Worm (Caenorhabditis elegans) whole organism, L1 larva: ENCODE data around the gene sre-36.

Experiments used
- C16A3.4 ChIP-seq: fragments of 150-350 bp; optimal IDR thresholded peaks from 2 replicates; lab custom pipeline; 2014; ENCODE audit warnings: missing biosample characterization, missing genetic modification characterization
- Y116A8C.19 ChIP-seq: sonication (generic microtip); optimal IDR thresholded peaks from 2 replicates; lab custom pipeline; 2016; ENCODE audit warnings: missing compliant biosample characterization, missing genetic modification characterization, borderline replicate concordance
- aha-1 ChIP-seq: fragments of 150-350 bp; optimal IDR thresholded peaks from 2 replicates; lab custom pipeline; 2014; ENCODE audit warnings: missing biosample characterization, missing genetic modification characterization
- aly-2 ChIP-seq: fragments of 150-350 bp; optimal IDR thresholded peaks from 2 replicates; lab custom pipeline; 2014; ENCODE audit warnings: missing biosample characterization, missing genetic modification characterization
- ceh-63 ChIP-seq: fragments of 200-800 bp; sonication (Bioruptor generic); optimal IDR thresholded peaks from 2 replicates; lab custom pipeline; 2018; ENCODE audit warnings: mild to moderate bottlenecking, missing genetic modification characterization, missing compliant biosample characterization
- ceh-82 ChIP-seq, 3 experiments: fragments of 150-350 bp in 1 of 3; sonication (generic microtip) in 2 of 3; optimal IDR thresholded peaks; 2 replicates each; lab custom pipeline; 2014 to 2017; ENCODE audit warnings: missing biosample characterization in 3 of 3, missing genetic modification characterization in 3 of 3
- efl-1 ChIP-seq, 4 experiments: fragments of 150-350 bp; optimal IDR thresholded peaks in 3 of 4; peaks in 1 of 4; 1 replicate in 1 of 4; 2 replicates in 3 of 4; lab custom pipeline; 2014; ENCODE audit warnings: missing biosample characterization in 2 of 4, missing genetic modification characterization in 2 of 4, missing genetic modification reagents in 2 of 4
- egl-13 ChIP-seq: sonication (generic microtip); optimal IDR thresholded peaks from 2 replicates; lab custom pipeline; 2016; ENCODE audit warnings: missing genotype, missing genetic modification reagents, missing genetic modification characterization, missing compliant biosample characterization
- ets-5 ChIP-seq: fragments of 200-800 bp; sonication (Bioruptor generic); IDR thresholded peaks from 2 replicates; pipeline ENCODE4 v1.3.6; 2022; ENCODE audit warnings: missing genetic modification characterization, missing compliant biosample characterization
- fkh-4 ChIP-seq: sonication (generic microtip); optimal IDR thresholded peaks from 2 replicates; lab custom pipeline; 2016; ENCODE audit warnings: missing compliant biosample characterization, missing genetic modification characterization, borderline replicate concordance
- fkh-8 ChIP-seq: sonication (generic microtip); optimal IDR thresholded peaks from 2 replicates; lab custom pipeline; 2016; ENCODE audit warnings: mild to moderate bottlenecking, missing genetic modification characterization, missing compliant biosample characterization
- fos-1 ChIP-seq: fragments of 150-350 bp; optimal IDR thresholded peaks from 2 replicates; lab custom pipeline; 2014; ENCODE audit warnings: missing biosample characterization, missing genetic modification characterization
- hlh-17 ChIP-seq: fragments of 200-800 bp; sonication (Bioruptor generic); optimal IDR thresholded peaks from 2 replicates; lab custom pipeline; 2018; ENCODE audit warnings: missing genetic modification characterization, mild to moderate bottlenecking, missing compliant biosample characterization, moderate library complexity, borderline replicate concordance
- lin-13 ChIP-seq: fragments of 150-350 bp; optimal IDR thresholded peaks from 2 replicates; lab custom pipeline; 2014; ENCODE audit warnings: missing biosample characterization, missing genetic modification reagents, missing genetic modification characterization
- lin-14 ChIP-seq: fragments of 200-800 bp; sonication (Bioruptor generic); optimal IDR thresholded peaks from 2 replicates; lab custom pipeline; 2018; ENCODE audit warnings: mild to moderate bottlenecking, missing genetic modification characterization, moderate library complexity, missing compliant biosample characterization
- lin-15B ChIP-seq: fragments of 150-350 bp; sonication (generic microtip); optimal IDR thresholded peaks from 3 replicates; lab custom pipeline; 2014; ENCODE audit warnings: missing biosample characterization, missing genetic modification characterization
- lin-39 ChIP-seq: fragments of 150-350 bp; optimal IDR thresholded peaks from 2 replicates; lab custom pipeline; 2014; ENCODE audit warnings: missing biosample characterization, missing genetic modification reagents, missing genetic modification characterization
- mab-9 ChIP-seq: fragments of 200-800 bp; sonication (Bioruptor generic); IDR thresholded peaks from 2 replicates; pipeline ENCODE4 v1.3.6; 2022; ENCODE audit warnings: missing genetic modification reagents, missing genetic modification characterization, missing compliant biosample characterization
- nhr-19 ChIP-seq: fragments of 200-800 bp; sonication (Bioruptor generic); conservative IDR thresholded peaks from 2 replicates; pipeline ENCODE4 v1.3.6; 2022; ENCODE audit warnings: missing genetic modification characterization, missing compliant biosample characterization
- nhr-237 ChIP-seq: fragments of 150-350 bp; optimal IDR thresholded peaks from 2 replicates; lab custom pipeline; 2014; ENCODE audit warnings: missing biosample characterization, missing genetic modification characterization
- nhr-28 ChIP-seq: fragments of 150-350 bp; optimal IDR thresholded peaks from 2 replicates; lab custom pipeline; 2014; ENCODE audit warnings: missing biosample characterization, missing genetic modification characterization
- nhr-47 ChIP-seq: sonication (generic microtip); optimal IDR thresholded peaks from 2 replicates; lab custom pipeline; 2016; ENCODE audit warnings: mild to moderate bottlenecking, missing genetic modification characterization, moderate library complexity, missing compliant biosample characterization
- nhr-71 ChIP-seq: sonication (generic microtip); optimal IDR thresholded peaks from 2 replicates; lab custom pipeline; 2016; ENCODE audit warnings: mild to moderate bottlenecking, missing genetic modification characterization, moderate library complexity, missing compliant biosample characterization
- nhr-84 ChIP-seq: sonication (generic microtip); optimal IDR thresholded peaks from 2 replicates; lab custom pipeline; 2017; ENCODE audit warnings: missing biosample characterization, missing genetic modification characterization
- nhr-85 ChIP-seq: sonication (generic microtip); peaks from one replicate; lab custom pipeline; 2016; ENCODE audit warnings: missing genetic modification characterization, inconsistent platforms, missing compliant biosample characterization
- pag-3 ChIP-seq: sonication (generic microtip); optimal IDR thresholded peaks from 2 replicates; lab custom pipeline; 2017; ENCODE audit warnings: missing genetic modification characterization, mild to moderate bottlenecking, missing compliant biosample characterization, antibody characterized with exemption, borderline replicate concordance; ENCODE audit not compliant: insufficient read depth
- pax-3 ChIP-seq: fragments of 200-800 bp; sonication (Bioruptor generic); optimal IDR thresholded peaks from 2 replicates; lab custom pipeline; 2018; ENCODE audit warnings: mild to moderate bottlenecking, missing genetic modification characterization, moderate library complexity, missing compliant biosample characterization
- snpc-4 ChIP-seq: fragments of 150-350 bp; optimal IDR thresholded peaks from 2 replicates; lab custom pipeline; 2014; ENCODE audit warnings: missing biosample characterization, missing genetic modification characterization
- snu-23 ChIP-seq: sonication (generic microtip); optimal IDR thresholded peaks from 2 replicates; lab custom pipeline; 2016; ENCODE audit warnings: missing genetic modification characterization, missing compliant biosample characterization
- sptf-1 ChIP-seq: fragments of 150-350 bp; optimal IDR thresholded peaks from 2 replicates; lab custom pipeline; 2014; ENCODE audit warnings: missing biosample characterization, missing genetic modification characterization
- sup-37 ChIP-seq: fragments of 200-800 bp; sonication (Bioruptor generic); optimal IDR thresholded peaks from 2 replicates; lab custom pipeline; 2018; ENCODE audit warnings: mild to moderate bottlenecking, missing genetic modification characterization, missing compliant biosample characterization
- tbx-2 ChIP-seq: sonication (generic microtip); optimal IDR thresholded peaks from 2 replicates; lab custom pipeline; 2016; ENCODE audit warnings: missing genetic modification characterization, missing compliant biosample characterization
- unc-130 ChIP-seq: fragments of 150-350 bp; optimal IDR thresholded peaks from 2 replicates; lab custom pipeline; 2017; ENCODE audit warnings: missing biosample characterization, missing genetic modification characterization, inconsistent platforms
- unc-98 ChIP-seq: fragments of 200-800 bp; sonication (Bioruptor generic); IDR thresholded peaks from 2 replicates; pipeline ENCODE4 v1.3.6; 2022; ENCODE audit warnings: missing genetic modification characterization, missing compliant biosample characterization
- xbp-1 ChIP-seq: sonication (generic microtip); optimal IDR thresholded peaks from 2 replicates; lab custom pipeline; 2016; ENCODE audit warnings: missing genetic modification characterization, missing compliant biosample characterization
- zip-4 ChIP-seq: fragments of 200-800 bp; sonication (Bioruptor generic); optimal IDR thresholded peaks from 2 replicates; lab custom pipeline; 2018; ENCODE audit warnings: mild to moderate bottlenecking, missing genetic modification characterization, moderate library complexity, missing compliant biosample characterization
- ztf-4 ChIP-seq: fragments of 150-350 bp; optimal IDR thresholded peaks from 2 replicates; lab custom pipeline; 2014; ENCODE audit warnings: missing biosample characterization, missing genetic modification characterization

Gene sre-36

DNA sequence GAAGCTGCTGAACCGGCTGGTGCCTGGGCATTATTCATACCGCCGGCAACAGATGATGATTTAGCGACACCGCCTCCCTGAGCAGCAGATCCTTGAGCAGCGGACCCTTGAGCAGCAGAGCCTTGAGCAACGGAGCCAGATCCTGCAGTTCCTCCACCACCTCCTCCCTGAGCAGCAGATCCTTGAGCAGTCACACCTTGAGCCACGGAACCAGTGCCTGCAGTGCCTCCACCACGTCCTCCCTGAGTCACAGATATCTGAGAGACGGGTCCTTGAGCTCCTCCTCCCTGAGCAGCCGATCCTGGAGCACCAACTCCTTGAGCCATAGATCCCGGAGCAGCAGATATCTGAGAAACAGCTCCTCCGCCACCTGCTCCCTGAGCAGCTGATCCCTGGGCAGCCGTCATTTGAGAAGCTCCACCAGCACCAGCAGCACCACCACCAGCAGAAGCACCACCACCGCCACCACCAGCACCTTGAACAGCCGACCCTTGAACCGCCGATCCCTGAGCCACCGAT lies 23.0 kb upstream of the sre-36 start:
- TF ChIP-seq fkh-8 (tag; lab: Kevin White, UChicago) = no peak
- TF ChIP-seq mab-9 = no peak
- no peak for TF ChIP-seq nhr-84
- TF ChIP-seq aha-1 (tag; lab: Kevin White, UChicago) = no peak
- no peak for TF ChIP-seq unc-130
- TF ChIP-seq pax-3 (tag; lab: Kevin White, UChicago) = no peak
- no peak for TF ChIP-seq sptf-1 (tag; lab: Kevin White, UChicago)
- TF ChIP-seq xbp-1 = no peak
- no peak for TF ChIP-seq tbx-2 (tag; lab: Kevin White, UChicago)
- TF ChIP-seq ets-5 (GFP tag; lab: Robert Waterston, UW) = no peak
- no peak for TF ChIP-seq C16A3.4 (tag; lab: Kevin White, UChicago)
- no peak for TF ChIP-seq snpc-4
- TF ChIP-seq pag-3 (tag; lab: Kevin White, UChicago) = no peak
- no peak for TF ChIP-seq hlh-17 (GFP tag; lab: Kevin White, UChicago)
- no peak for TF ChIP-seq aly-2
- no peak for TF ChIP-seq nhr-28 (tag; lab: Kevin White, UChicago)

DNA sequence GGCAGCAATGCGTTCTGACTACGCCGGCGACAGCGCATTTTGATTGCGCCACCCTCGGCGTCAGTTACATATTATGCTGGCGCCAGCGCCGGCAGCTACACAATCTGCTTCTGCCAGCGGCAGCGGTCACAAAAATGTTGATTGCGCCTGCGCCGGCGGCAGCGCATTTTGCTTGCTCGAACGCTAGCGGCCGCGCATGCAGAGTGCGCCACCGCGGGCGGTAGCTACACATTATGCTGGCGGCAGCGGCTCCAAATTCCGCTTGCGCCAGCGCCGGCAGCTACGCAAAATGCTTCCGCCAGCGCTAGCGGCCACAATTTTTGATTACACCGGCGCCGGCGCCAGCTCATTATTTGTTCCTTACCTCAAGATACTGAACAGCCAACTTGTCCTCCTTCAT lies 22.3 kb upstream of the sre-36 start:
- no peak for TF ChIP-seq lin-13 (GFP tag; lab: Kevin White, UChicago)
- no peak for TF ChIP-seq fkh-4
- TF ChIP-seq mab-9 = no peak
- TF ChIP-seq nhr-71 = no peak
- TF ChIP-seq fkh-8 (tag; lab: Kevin White, UChicago) = no peak
- no peak for TF ChIP-seq pag-3 (tag; lab: Kevin White, UChicago)
- no peak for TF ChIP-seq lin-14 (GFP tag; lab: Kevin White, UChicago)
- TF ChIP-seq nhr-19 = no peak
- no peak for TF ChIP-seq zip-4
- no peak for TF ChIP-seq ceh-82 (tag; optimal IDR thresholded peaks at IDR 0.05; lab: Kevin White, UChicago)
- no peak for TF ChIP-seq unc-98 (GFP tag; lab: Robert Waterston, UW)
- TF ChIP-seq lin-15B (tag; lab: Kevin White, UChicago) = no peak
- TF ChIP-seq snu-23 = no peak
- TF ChIP-seq Y116A8C.19 = no peak
- no peak for TF ChIP-seq fos-1 (tag; lab: Kevin White, UChicago)

DNA sequence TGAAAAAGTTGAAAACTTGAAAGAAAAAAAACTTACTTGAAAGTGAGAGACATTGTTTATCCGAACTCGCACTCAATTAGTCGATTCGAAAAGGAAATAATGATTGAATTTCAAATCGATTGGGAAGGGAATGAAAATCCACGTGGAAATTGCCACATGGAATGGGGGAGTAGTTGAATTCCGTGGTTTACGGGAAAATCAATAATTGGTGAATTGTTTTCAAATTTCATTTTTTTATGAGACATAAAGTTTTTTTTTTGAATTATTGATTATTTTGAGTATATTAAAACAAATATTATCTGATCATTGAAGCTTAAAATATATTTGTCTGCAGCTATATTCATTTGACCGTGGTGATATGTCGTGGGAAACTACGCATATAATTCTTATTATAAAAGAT lies 21.6 kb upstream of the sre-36 start, which contains the start of gene F13A7.1:
Gene F13A7.1, minus strand, starts transcription at position 101 of the 400 bp plus-strand sequence.
- TF ChIP-seq ztf-4 (tag; lab: Kevin White, UChicago) (no peak), lin-14 (GFP tag; lab: Kevin White, UChicago) (no peak), nhr-237 (tag; lab: Kevin White, UChicago) (no peak), egl-13 (no peak), ceh-63 (GFP tag; lab: Kevin White, UChicago) (no peak), sup-37 (GFP tag; lab: Kevin White, UChicago) (no peak), lin-39 (tag; lab: Kevin White, UChicago) (no peak), nhr-85 (tag; lab: Kevin White, UChicago) (no peak)
- TF ChIP-seq, all 84 proteins: peak for 0

DNA sequence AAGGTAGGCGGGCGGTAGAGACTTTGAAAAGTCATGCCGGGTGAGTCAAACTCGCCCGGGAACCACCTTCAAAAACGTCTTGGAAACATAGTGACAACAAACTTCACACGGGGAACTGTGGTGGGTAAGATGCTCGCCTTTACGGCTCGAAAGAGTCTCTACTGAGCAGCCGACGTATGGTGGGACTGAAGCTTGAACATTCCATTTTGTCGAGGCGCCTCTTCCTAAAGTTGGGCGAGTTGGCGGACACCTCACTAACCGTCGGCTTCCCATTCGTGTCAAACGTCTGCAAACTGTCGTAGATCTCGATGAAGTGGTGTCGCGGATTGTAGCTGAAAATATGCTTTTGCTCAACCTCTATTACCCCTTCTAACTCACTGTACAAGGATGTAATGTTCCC lies 16.5 kb upstream of the sre-36 start:
- TF ChIP-seq efl-1 (optimal IDR thresholded peaks at IDR 0.05; lab: Kevin White, UChicago) (no peak), efl-1 (GFP tag; optimal IDR thresholded peaks at IDR 0.05 in 1 of 2; lab: Kevin White, UChicago) (peak in 1 of 2 experiments; percentile 58), nhr-47 (no peak)
